Worm (Caenorhabditis elegans) whole organism, young adult: ENCODE results near the gene snap-29.
A peak's percentile ranks its signal among the peaks of the same experiment; 100 is the strongest.

Experiments
- C17E4.6 ChIP-seq: fragments of 200-800 bp; sonication (Bioruptor generic); IDR thresholded peaks from 2 replicates; pipeline ENCODE4 v1.3.6; 2022; ENCODE audit warnings: missing genetic modification reagents, missing genetic modification characterization, missing compliant biosample characterization
- F10E7.11 ChIP-seq: sonication (generic microtip); optimal IDR thresholded peaks from 2 replicates; lab custom pipeline; 2017; ENCODE audit warnings: mild to moderate bottlenecking, missing genetic modification characterization, moderate library complexity, missing compliant biosample characterization
- F23B12.7 ChIP-seq: sonication (generic microtip); optimal IDR thresholded peaks from 2 replicates; lab custom pipeline; 2017; ENCODE audit warnings: missing genetic modification characterization, mild to moderate bottlenecking, missing compliant biosample characterization, antibody characterized with exemption, moderate library complexity; ENCODE audit not compliant: insufficient read depth
- F39B2.1 ChIP-seq: fragments of 200-800 bp; sonication (Bioruptor generic); IDR thresholded peaks from 2 replicates; pipeline ENCODE4 v1.3.6; 2022; ENCODE audit warnings: missing genetic modification reagents, missing genetic modification characterization, missing compliant biosample characterization
- F49E8.2 ChIP-seq: sonication (generic microtip); optimal IDR thresholded peaks from 3 replicates; lab custom pipeline; 2017; ENCODE audit warnings: missing genetic modification characterization, mild to moderate bottlenecking, missing compliant biosample characterization, antibody characterized with exemption, moderate library complexity; ENCODE audit not compliant: insufficient read depth
- F55B11.4 ChIP-seq: sonication (generic microtip); optimal IDR thresholded peaks from 2 replicates; lab custom pipeline; 2016; ENCODE audit warnings: missing compliant biosample characterization, missing genetic modification characterization, borderline replicate concordance; ENCODE audit not compliant: insufficient read depth
- T26A5.8 ChIP-seq: sonication (generic microtip); optimal IDR thresholded peaks from 2 replicates; lab custom pipeline; 2016; ENCODE audit warnings: missing genetic modification characterization, missing compliant biosample characterization
- Y56A3A.18 ChIP-seq: fragments of 200-800 bp; sonication (Bioruptor generic); IDR thresholded peaks from 2 replicates; pipeline ENCODE4 v1.3.6; 2022; ENCODE audit warnings: missing genetic modification reagents, missing genetic modification characterization, missing compliant biosample characterization
- Y79H2A.3 ChIP-seq: fragments of 200-800 bp; sonication (Bioruptor generic); conservative IDR thresholded peaks from 2 replicates; pipeline ENCODE4 v1.3.6; 2022; ENCODE audit warnings: missing genetic modification reagents, missing genetic modification characterization, missing compliant biosample characterization
- Y95B8A.8 ChIP-seq: fragments of 200-800 bp; sonication (Bioruptor generic); IDR thresholded peaks from 2 replicates; pipeline ENCODE4 v1.3.6; 2022; ENCODE audit warnings: missing genetic modification reagents, missing genetic modification characterization, missing compliant biosample characterization
- akir-1 ChIP-seq: fragments of 200-800 bp; sonication (Bioruptor generic); optimal IDR thresholded peaks from 2 replicates; lab custom pipeline; 2018; ENCODE audit warnings: mild to moderate bottlenecking, missing genetic modification characterization, moderate library complexity, missing compliant biosample characterization
- ama-1 ChIP-seq, 3 experiments: fragments of 150-350 bp in 1 of 3; sonication (generic microtip) in 2 of 3; optimal IDR thresholded peaks; 2 replicates each; lab custom pipeline; 2014 to 2018; ENCODE audit warnings: missing biosample characterization in 2 of 3, missing genetic modification characterization in 2 of 3, missing genetic modification reagents in 2 of 3
- cebp-1 ChIP-seq, 2 experiments: fragments of 200-800 bp in 1 of 2; sonication (Bioruptor generic) in 1 of 2; sonication (generic microtip) in 1 of 2; IDR thresholded peaks in 1 of 2; optimal IDR thresholded peaks in 1 of 2; 2 replicates each; pipeline versions ENCODE4 v1.3.6 to Lab custom; 2017 to 2022; ENCODE audit warnings: missing compliant biosample characterization in 2 of 2, missing genetic modification characterization in 2 of 2, mild to moderate bottlenecking in 1 of 2, missing genetic modification reagents in 1 of 2, moderate library complexity in 1 of 2
- cebp-2 ChIP-seq: fragments of 200-800 bp; sonication (Bioruptor generic); IDR thresholded peaks from 2 replicates; pipeline ENCODE4 v1.3.6; 2022; ENCODE audit warnings: missing genetic modification characterization, missing compliant biosample characterization
- ceh-40 ChIP-seq: fragments of 200-800 bp; sonication (Bioruptor generic); IDR thresholded peaks from 2 replicates; pipeline ENCODE4 v1.3.6; 2022; ENCODE audit warnings: missing genetic modification characterization, missing compliant biosample characterization
- ceh-58 ChIP-seq: fragments of 200-800 bp; sonication (Bioruptor generic); IDR thresholded peaks from 2 replicates; pipeline ENCODE4 v1.3.6; 2022; ENCODE audit warnings: missing genetic modification characterization, missing compliant biosample characterization
- ceh-79 ChIP-seq: sonication (generic microtip); optimal IDR thresholded peaks from 2 replicates; lab custom pipeline; 2017; ENCODE audit warnings: mild to moderate bottlenecking, missing genetic modification characterization, missing compliant biosample characterization
- dox-1 ChIP-seq: fragments of 200-800 bp; sonication (Bioruptor generic); IDR thresholded peaks from 2 replicates; pipeline ENCODE4 v1.3.6; 2022; ENCODE audit warnings: missing genetic modification reagents, missing genetic modification characterization, missing compliant biosample characterization
- dpl-1 ChIP-seq: fragments of 150-350 bp; optimal IDR thresholded peaks from 2 replicates; lab custom pipeline; 2014; ENCODE audit warnings: missing biosample characterization, missing genetic modification reagents, missing genetic modification characterization
- efl-1 ChIP-seq: fragments of 150-350 bp; optimal IDR thresholded peaks from 2 replicates; lab custom pipeline; 2014; ENCODE audit warnings: missing biosample characterization, missing genetic modification reagents, missing genetic modification characterization
- egl-44 ChIP-seq: fragments of 200-800 bp; sonication (Bioruptor generic); IDR thresholded peaks from 2 replicates; pipeline ENCODE4 v1.3.6; 2022; ENCODE audit warnings: missing genetic modification reagents, missing genetic modification characterization, missing compliant biosample characterization
- ets-4 ChIP-seq: fragments of 200-800 bp; sonication (Bioruptor generic); optimal IDR thresholded peaks from 2 replicates; lab custom pipeline; 2018; ENCODE audit warnings: mild to moderate bottlenecking, missing genetic modification characterization, missing compliant biosample characterization
- hmg-1.2 ChIP-seq: fragments of 200-800 bp; sonication (Bioruptor generic); IDR thresholded peaks from 2 replicates; pipeline ENCODE4 v1.3.6; 2022; ENCODE audit warnings: missing genetic modification reagents, missing genetic modification characterization, missing compliant biosample characterization
- lin-35 ChIP-seq, 3 experiments: fragments of 150-350 bp in 2 of 3; sonication (generic microtip) in 1 of 3; optimal IDR thresholded peaks; 2 replicates each; lab custom pipeline; 2014 to 2018; ENCODE audit warnings: missing biosample characterization in 3 of 3, missing genetic modification characterization in 3 of 3, missing genetic modification reagents in 3 of 3
- lin-54 ChIP-seq: fragments of 200-800 bp; sonication (Bioruptor generic); optimal IDR thresholded peaks from 2 replicates; lab custom pipeline; 2018; ENCODE audit warnings: mild to moderate bottlenecking, missing genetic modification characterization, missing compliant biosample characterization
- lsl-1 ChIP-seq: fragments of 200-800 bp; sonication (Bioruptor generic); optimal IDR thresholded peaks from 2 replicates; lab custom pipeline; 2018; ENCODE audit warnings: mild to moderate bottlenecking, missing genetic modification characterization, moderate library complexity, missing compliant biosample characterization
- madf-3 ChIP-seq: fragments of 200-800 bp; sonication (Bioruptor generic); IDR thresholded peaks from 2 replicates; pipeline ENCODE4 v1.3.6; 2022; ENCODE audit warnings: missing genetic modification reagents, missing genetic modification characterization, missing compliant biosample characterization
- mcd-1 ChIP-seq: fragments of 200-800 bp; sonication (Bioruptor generic); IDR thresholded peaks from 2 replicates; pipeline ENCODE4 v1.3.6; 2022; ENCODE audit warnings: missing genetic modification reagents, missing genetic modification characterization, missing compliant biosample characterization
- nhr-80 ChIP-seq: sonication (generic microtip); optimal IDR thresholded peaks from 2 replicates; lab custom pipeline; 2016; ENCODE audit warnings: missing genetic modification characterization, missing compliant biosample characterization
- pbrm-1 ChIP-seq: fragments of 200-800 bp; sonication (Bioruptor generic); IDR thresholded peaks from 2 replicates; pipeline ENCODE4 v1.3.6; 2022; ENCODE audit warnings: missing genetic modification reagents, missing genetic modification characterization, missing compliant biosample characterization
- snpc-1.1 ChIP-seq: sonication (generic microtip); optimal IDR thresholded peaks from 2 replicates; lab custom pipeline; 2017; ENCODE audit warnings: missing genetic modification characterization, mild to moderate bottlenecking, missing compliant biosample characterization, antibody characterized with exemption, moderate library complexity, missing genotype, missing genetic modification reagents; ENCODE audit not compliant: insufficient read depth
- unc-62 ChIP-seq: fragments of 150-350 bp; optimal IDR thresholded peaks from 2 replicates; lab custom pipeline; 2014; ENCODE audit warnings: missing biosample characterization, missing genetic modification reagents, missing genetic modification characterization
- xnd-1 ChIP-seq: sonication (generic microtip); optimal IDR thresholded peaks from 2 replicates; lab custom pipeline; 2016; ENCODE audit warnings: missing genotype, missing genetic modification reagents, missing genetic modification characterization, missing compliant biosample characterization
- zfh-2 ChIP-seq: fragments of 200-800 bp; sonication (Bioruptor generic); conservative IDR thresholded peaks from 2 replicates; pipeline ENCODE4 v1.3.6; 2022; ENCODE audit warnings: missing genetic modification reagents, missing genetic modification characterization, missing compliant biosample characterization
- ztf-28 ChIP-seq: fragments of 200-800 bp; sonication (Bioruptor generic); IDR thresholded peaks from 2 replicates; pipeline ENCODE4 v1.3.6; 2022; ENCODE audit warnings: missing genetic modification reagents, missing genetic modification characterization, missing compliant biosample characterization

snap-29 gene

DNA sequence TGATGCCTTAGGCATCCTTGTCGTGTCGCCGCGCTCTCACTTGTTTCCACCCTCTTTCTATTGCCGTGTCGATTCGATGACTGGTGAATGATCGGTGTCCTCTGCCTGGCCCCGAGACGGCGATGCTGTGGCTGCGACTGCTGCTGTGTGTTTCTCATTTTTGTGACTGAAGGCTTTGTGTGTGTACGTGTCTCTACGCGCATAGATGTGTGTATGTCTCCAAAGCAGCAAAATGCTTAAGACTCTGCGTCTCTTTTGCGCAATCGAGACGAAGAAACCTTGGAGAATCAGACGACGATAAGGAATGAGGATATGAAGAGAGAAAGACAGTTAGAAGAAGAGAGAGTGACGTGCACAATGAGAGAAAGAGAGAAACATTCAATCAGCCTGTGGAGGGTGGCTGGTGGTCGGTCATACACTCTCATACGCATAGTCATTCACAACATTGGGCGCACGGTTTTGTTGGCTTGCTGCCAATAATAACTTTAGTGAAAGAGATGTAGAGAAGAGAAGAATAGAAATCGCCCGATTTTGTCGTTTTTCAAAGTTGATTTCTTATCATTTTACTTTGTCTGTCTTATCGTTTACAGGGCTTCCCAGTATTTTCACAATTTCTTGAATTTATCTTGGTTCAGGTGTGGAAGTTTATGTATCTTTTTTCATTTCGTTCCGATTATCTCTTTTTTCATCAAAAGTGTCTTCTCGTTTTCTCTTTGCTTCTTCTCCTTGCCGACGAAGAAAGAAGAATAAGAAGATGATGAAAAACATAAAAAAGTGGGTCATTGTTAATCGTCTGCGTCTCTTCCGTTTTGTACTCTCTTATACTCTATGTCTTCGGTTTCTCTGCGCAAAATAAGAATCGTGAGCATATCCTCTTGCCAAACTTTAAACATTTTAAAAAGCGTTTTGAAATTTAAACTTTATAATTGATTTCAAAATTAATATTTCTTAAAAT lies 26.1 kb downstream of the snap-29 start (continued):
- TF ChIP-seq akir-1 (GFP tag; lab: Kevin White, UChicago) (peak; percentile 70), F49E8.2 (tag; lab: Kevin White, UChicago) (no peak), ztf-28 (GFP tag; lab: Robert Waterston, UW) (no peak), ceh-79 (tag; lab: Kevin White, UChicago) (no peak), Y79H2A.3 (GFP tag; lab: Robert Waterston, UW) (no peak), zfh-2 (GFP tag; lab: Robert Waterston, UW) (peak; percentile 97), F55B11.4 (no peak)

DNA sequence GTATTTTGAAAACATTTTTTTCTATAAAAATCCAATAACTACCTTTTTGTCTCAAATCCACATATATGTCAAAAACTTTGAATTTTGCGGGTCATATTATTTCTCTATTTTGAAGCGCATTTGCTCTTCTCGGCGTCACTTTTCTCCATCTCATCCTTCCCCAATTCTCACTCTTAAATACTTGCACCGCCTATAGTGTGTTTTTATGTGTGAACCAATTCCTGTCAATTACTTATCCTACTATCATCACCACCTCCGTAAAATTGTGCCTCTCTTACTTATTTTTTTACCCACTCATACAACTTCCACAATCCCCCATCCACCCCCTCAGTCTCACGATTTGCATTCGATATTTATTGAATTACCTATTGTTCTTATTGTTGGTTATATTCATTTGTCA lies 29.8 kb downstream of the snap-29 start:
- TF ChIP-seq dox-1 (GFP tag; lab: Robert Waterston, UW) (0 out of 2 replicates have a peak, but pooled peaks have one; percentile 11), Y95B8A.8 (GFP tag; lab: Robert Waterston, UW) (0 out of 2 replicates have a peak, but pooled peaks have one; percentile 51), Y56A3A.18 (GFP tag; lab: Robert Waterston, UW) (0 out of 2 replicates have a peak, but pooled peaks have one; percentile 35), unc-62 (GFP tag; lab: Kevin White, UChicago) (no peak)

DNA sequence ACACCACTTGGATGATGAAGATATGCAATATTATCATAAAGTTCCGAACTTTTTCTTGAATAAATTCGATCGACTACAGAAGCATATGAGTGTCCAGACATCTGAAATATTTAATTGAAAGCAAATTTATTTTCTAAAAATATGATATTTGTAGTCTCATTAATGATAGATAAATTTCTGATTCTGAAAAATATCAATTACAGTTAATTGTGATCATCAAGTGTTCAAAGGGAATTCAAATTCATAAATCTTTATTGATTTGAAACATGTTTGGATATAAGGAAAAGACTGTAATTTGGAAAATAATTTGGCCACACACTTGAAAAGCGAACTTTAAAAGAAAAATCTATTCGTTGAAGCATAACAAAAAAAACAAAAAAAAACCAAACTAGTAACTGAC lies 31.2 kb downstream of the snap-29 start, which contains the start of gene F54F2.7:
Gene F54F2.7 (minus strand): TSS at position 101 of the 400 bp plus-strand sequence.
- TF ChIP-seq cebp-2 (GFP tag; lab: Robert Waterston, UW) (no peak), ama-1 (optimal IDR thresholded peaks at IDR 0.05; lab: Kevin White, UChicago) (no peak), ama-1 (GFP tag; optimal IDR thresholded peaks at IDR 0.05; lab: Kevin White, UChicago) (no peak), cebp-1 (GFP tag; IDR thresholded peaks at IDR 0.05; lab: Robert Waterston, UW) (no peak), cebp-1 (tag; optimal IDR thresholded peaks at IDR 0.05; lab: Kevin White, UChicago) (no peak), nhr-80 (tag; lab: Kevin White, UChicago) (no peak), madf-3 (GFP tag; lab: Robert Waterston, UW) (no peak), F10E7.11 (tag; lab: Kevin White, UChicago) (no peak), F55B11.4 (no peak), xnd-1 (tag; lab: Kevin White, UChicago) (no peak), hmg-1.2 (GFP tag; lab: Robert Waterston, UW) (no peak), pbrm-1 (GFP tag; lab: Robert Waterston, UW) (no peak), T26A5.8 (tag; lab: Kevin White, UChicago) (no peak), ets-4 (GFP tag; lab: Kevin White, UChicago) (no peak), lsl-1 (GFP tag; lab: Kevin White, UChicago) (no peak), Y79H2A.3 (GFP tag; lab: Robert Waterston, UW) (no peak), ceh-58 (GFP tag; lab: Robert Waterston, UW) (no peak), snpc-1.1 (tag; lab: Kevin White, UChicago) (no peak), egl-44 (GFP tag; lab: Robert Waterston, UW) (no peak), ceh-40 (GFP tag; lab: Robert Waterston, UW) (no peak)
- TF ChIP-seq, all 124 proteins: peak for 0

DNA sequence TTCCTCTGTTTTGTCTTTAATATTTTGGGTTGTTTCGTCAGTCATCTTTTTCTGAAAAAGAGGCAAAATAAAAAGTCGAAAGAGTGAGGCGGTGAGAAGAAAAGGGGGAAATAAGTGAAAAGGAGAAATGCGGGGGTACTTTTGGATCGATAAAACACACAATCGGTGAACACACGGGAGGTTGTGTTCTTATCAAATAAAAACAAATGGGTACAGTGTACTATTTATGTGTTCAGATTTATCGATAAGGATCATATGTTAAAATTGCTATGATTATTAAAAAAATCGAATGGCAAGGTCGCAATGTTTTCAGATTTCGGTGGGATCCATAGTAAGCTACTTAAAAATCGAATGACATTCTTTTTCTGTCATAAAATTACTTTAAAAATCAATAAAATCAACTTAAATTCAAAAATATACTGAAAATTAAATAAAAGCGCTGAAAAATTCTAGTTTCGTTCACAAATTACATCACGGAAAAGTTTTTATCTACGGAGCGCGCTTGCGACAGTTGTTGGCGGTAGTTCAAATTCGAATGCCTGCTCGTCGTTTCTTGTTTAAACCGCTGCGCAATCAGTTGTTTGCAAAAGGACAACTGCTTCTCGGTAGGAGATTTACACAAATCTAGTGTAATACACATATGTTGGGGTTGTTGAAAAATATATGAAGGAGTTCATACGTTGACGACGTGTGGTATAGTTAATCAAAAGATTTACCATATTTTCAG lies 33.4 kb downstream of the snap-29 start, which contains the start of gene prx-19:
Gene prx-19 (minus strand): TSS at position 51 of the 727 bp plus-strand sequence.
- TF ChIP-seq unc-62 (GFP tag; lab: Kevin White, UChicago) (no peak), efl-1 (GFP tag; lab: Kevin White, UChicago) (peak; percentile 72), dpl-1 (GFP tag; lab: Kevin White, UChicago) (peak; percentile 67), C17E4.6 (GFP tag; lab: Robert Waterston, UW) (no peak), nhr-80 (tag; lab: Kevin White, UChicago) (peak; percentile 5), F39B2.1 (GFP tag; lab: Robert Waterston, UW) (no peak), mcd-1 (GFP tag; lab: Robert Waterston, UW) (peak; percentile 83), F23B12.7 (tag; lab: Kevin White, UChicago) (peak; percentile 22), lin-35 (GFP tag; optimal IDR thresholded peaks at IDR 0.05; lab: Kevin White, UChicago) (peak in 1 of 3 experiments; percentile 81), lin-54 (GFP tag; lab: Kevin White, UChicago) (peak; percentile 80)
